Fruit fly (Drosophila melanogaster) whole organism, pupa: ENCODE data around the gene lgs.
A peak's percentile ranks its signal among the peaks of the same experiment; 100 is the strongest.

Source experiments
- CG10348 ChIP-seq: fragments of 200-800 bp; sonication (Bioruptor generic); IDR thresholded peaks from 2 replicates; pipeline ENCODE4 v1.3.6; 2022; ENCODE audit warnings: missing biosample characterization, missing genetic modification characterization
- CG12605 ChIP-seq: fragments of 200-800 bp; sonication (Bioruptor generic); IDR thresholded peaks from 2 replicates; pipeline ENCODE4 v1.3.6; 2022; ENCODE audit warnings: missing biosample characterization, missing genetic modification characterization
- CG13204 ChIP-seq: fragments of 200-800 bp; sonication (Bioruptor generic); optimal IDR thresholded peaks from 2 replicates; lab custom pipeline; 2018; ENCODE audit warnings: missing biosample characterization, mild to moderate bottlenecking, missing genetic modification characterization, moderate library complexity
- CG14655 ChIP-seq: fragments of 200-800 bp; sonication (Bioruptor generic); optimal IDR thresholded peaks from 3 replicates; lab custom pipeline; 2017; ENCODE audit warnings: mild to moderate bottlenecking, missing biosample characterization, missing genetic modification reagents, missing genetic modification characterization
- CG15710 ChIP-seq: fragments of 200-800 bp; sonication (Bioruptor generic); optimal IDR thresholded peaks from 2 replicates; lab custom pipeline; 2018; ENCODE audit warnings: missing biosample characterization, mild to moderate bottlenecking, missing genetic modification characterization, moderate library complexity
- CG17806 ChIP-seq: fragments of 200-800 bp; sonication (Bioruptor generic); optimal IDR thresholded peaks from 2 replicates; lab custom pipeline; 2018; ENCODE audit warnings: missing biosample characterization, mild to moderate bottlenecking, missing genetic modification characterization, moderate library complexity
- CG32121 ChIP-seq: fragments of 200-800 bp; sonication (Bioruptor generic); IDR thresholded peaks from 2 replicates; pipeline ENCODE4 v1.3.6; 2022; ENCODE audit warnings: missing biosample characterization, missing genetic modification characterization
- CG34367 ChIP-seq: fragments of 200-800 bp; sonication (Bioruptor generic); optimal IDR thresholded peaks from 2 replicates; lab custom pipeline; 2018; ENCODE audit warnings: missing biosample characterization, mild to moderate bottlenecking, missing genetic modification characterization
- CG4496 ChIP-seq: fragments of 200-800 bp; sonication (Bioruptor generic); IDR thresholded peaks from 3 replicates; pipeline ENCODE4 v1.3.6; 2022; ENCODE audit warnings: missing biosample characterization, missing genetic modification characterization
- CG8159 ChIP-seq: fragments of 200-800 bp; sonication (Bioruptor generic); optimal IDR thresholded peaks from 3 replicates; lab custom pipeline; 2018; ENCODE audit warnings: missing biosample characterization, mild to moderate bottlenecking, missing genetic modification characterization, moderate library complexity
- CG8301 ChIP-seq: fragments of 200-800 bp; sonication (Bioruptor generic); optimal IDR thresholded peaks from 2 replicates; lab custom pipeline; 2018; ENCODE audit warnings: missing biosample characterization, mild to moderate bottlenecking, missing genetic modification characterization
- CG9948 ChIP-seq: fragments of 200-800 bp; sonication (Bioruptor generic); optimal IDR thresholded peaks from 2 replicates; lab custom pipeline; 2018; ENCODE audit warnings: missing biosample characterization, mild to moderate bottlenecking, missing genetic modification characterization, moderate library complexity
- D1 ChIP-seq: fragments of 200-800 bp; sonication (Bioruptor generic); optimal IDR thresholded peaks from 2 replicates; lab custom pipeline; 2018; ENCODE audit warnings: missing biosample characterization, mild to moderate bottlenecking, missing genetic modification characterization, moderate library complexity
- EcR ChIP-seq: fragments of 200-800 bp; sonication (Bioruptor generic); optimal IDR thresholded peaks from 3 replicates; lab custom pipeline; 2019; ENCODE audit warnings: missing biosample characterization, missing genetic modification characterization, mild to moderate bottlenecking, moderate library complexity, missing genetic modification reagents
- Ets98B ChIP-seq: fragments of 200-800 bp; sonication (Bioruptor generic); IDR thresholded peaks from 2 replicates; pipeline ENCODE4 v1.3.6; 2022; ENCODE audit warnings: missing biosample characterization, missing genetic modification characterization
- Pif1A ChIP-seq: fragments of 200-800 bp; sonication (Bioruptor generic); optimal IDR thresholded peaks from 3 replicates; lab custom pipeline; 2016; ENCODE audit warnings: missing biosample characterization, missing genetic modification characterization
- Pif1B ChIP-seq: fragments of 200-800 bp; sonication (Bioruptor generic); optimal IDR thresholded peaks from 3 replicates; lab custom pipeline; 2016; ENCODE audit warnings: missing biosample characterization, missing genetic modification characterization
- Snoo ChIP-seq: fragments of 200-800 bp; sonication (Bioruptor generic); optimal IDR thresholded peaks from 3 replicates; lab custom pipeline; 2017; ENCODE audit warnings: missing biosample characterization, mild to moderate bottlenecking, missing genetic modification characterization, inconsistent platforms
- fd96Ca ChIP-seq: fragments of 200-800 bp; sonication (Bioruptor generic); IDR thresholded peaks from 3 replicates; pipeline ENCODE4 v1.3.6; 2022; ENCODE audit warnings: missing biosample characterization, missing genetic modification characterization
- gl ChIP-seq: fragments of 200-800 bp; sonication (Bioruptor generic); optimal IDR thresholded peaks from 2 replicates; lab custom pipeline; 2018; ENCODE audit warnings: missing biosample characterization, mild to moderate bottlenecking, missing genetic modification characterization
- rn ChIP-seq: fragments of 200-800 bp; sonication (Bioruptor generic); IDR thresholded peaks from 2 replicates; pipeline ENCODE4 v1.3.6; 2022; ENCODE audit warnings: missing biosample characterization, missing genetic modification characterization

lgs gene

dm6 chr4:443592-444257, at the start of gene lgs:
Gene lgs (minus strand): TSS chr4:443911.
- no peak for TF ChIP-seq fd96Ca (GFP tag; lab: Robert Waterston, UW)
- TF ChIP-seq CG13204 (GFP tag; lab: Kevin White, UChicago), result no peak
- no peak for TF ChIP-seq Pif1A (GFP tag; lab: Kevin White, UChicago)
- TF ChIP-seq CG14655 (GFP tag; lab: Kevin White, UChicago), result no peak
- no peak for TF ChIP-seq CG8159 (tag; lab: Kevin White, UChicago)
- TF ChIP-seq CG10348 (GFP tag; lab: Robert Waterston, UW), result no peak
- TF ChIP-seq CG15710 (tag; lab: Kevin White, UChicago), result no peak
- TF ChIP-seq CG12605 (GFP tag; lab: Robert Waterston, UW), result no peak
- no peak for TF ChIP-seq CG9948
- no peak for TF ChIP-seq gl
- no peak for TF ChIP-seq CG34367 (tag; lab: Kevin White, UChicago)
- TF ChIP-seq EcR, result no peak
- no peak for TF ChIP-seq rn (GFP tag; lab: Robert Waterston, UW)
- TF ChIP-seq Ets98B (GFP tag; lab: Robert Waterston, UW), result no peak
- no peak for TF ChIP-seq CG17806 (tag; lab: Kevin White, UChicago)
- no peak for TF ChIP-seq D1 (tag; lab: Kevin White, UChicago)
- no peak for TF ChIP-seq CG32121 (GFP tag; lab: Robert Waterston, UW)
- TF ChIP-seq CG8301 (tag; lab: Kevin White, UChicago), result no peak
- TF ChIP-seq, all 21 proteins: peak for 0

dm6 chr4:492597-492996, 48.9 kb upstream of the lgs start:
- TF ChIP-seq Snoo (tag; lab: Kevin White, UChicago) (no peak), Pif1B (no peak), EcR (no peak), Ets98B (GFP tag; lab: Robert Waterston, UW) (no peak), CG15710 (tag; lab: Kevin White, UChicago) (no peak), gl (no peak), rn (GFP tag; lab: Robert Waterston, UW) (no peak), CG17806 (tag; lab: Kevin White, UChicago) (no peak), CG10348 (GFP tag; lab: Robert Waterston, UW) (no peak), Pif1A (GFP tag; lab: Kevin White, UChicago) (no peak), D1 (tag; lab: Kevin White, UChicago) (no peak), CG32121 (GFP tag; lab: Robert Waterston, UW) (no peak), CG13204 (GFP tag; lab: Kevin White, UChicago) (no peak), CG8159 (tag; lab: Kevin White, UChicago) (no peak)

- TF ChIP-seq CG4496 (GFP tag; lab: Robert Waterston, UW) (no peak), D1 (tag; lab: Kevin White, UChicago) (no peak), CG9948 (no peak), CG8159 (tag; lab: Kevin White, UChicago) (no peak), Pif1B (no peak), CG15710 (tag; lab: Kevin White, UChicago) (no peak), CG13204 (GFP tag; lab: Kevin White, UChicago) (no peak), CG10348 (GFP tag; lab: Robert Waterston, UW) (no peak)
Observed at dm6 chr4:490760-491317, 47.1 kb upstream of the lgs start.

- TF ChIP-seq Pif1B (no peak), CG14655 (GFP tag; lab: Kevin White, UChicago) (no peak), fd96Ca (GFP tag; lab: Robert Waterston, UW) (no peak), rn (GFP tag; lab: Robert Waterston, UW) (no peak), D1 (tag; lab: Kevin White, UChicago) (peak; percentile 47)
Observed at dm6 chr4:490111-490510, 46.4 kb upstream of the lgs start.

- TF ChIP-seq Snoo (tag; lab: Kevin White, UChicago), result no peak
- no peak for TF ChIP-seq CG34367 (tag; lab: Kevin White, UChicago)
- TF ChIP-seq Pif1A (GFP tag; lab: Kevin White, UChicago), result no peak
- TF ChIP-seq EcR, result no peak
- TF ChIP-seq CG14655 (GFP tag; lab: Kevin White, UChicago), result no peak
- TF ChIP-seq CG8301 (tag; lab: Kevin White, UChicago), result no peak
- TF ChIP-seq CG9948, result no peak
- TF ChIP-seq CG15710 (tag; lab: Kevin White, UChicago), result no peak
Observed at dm6 chr4:489561-489881, 45.8 kb upstream of the lgs start.

- TF ChIP-seq Pif1A (GFP tag; lab: Kevin White, UChicago) (peak; percentile 61), CG8159 (tag; lab: Kevin White, UChicago) (peak; percentile 59), Pif1B (peak; percentile 40), CG34367 (tag; lab: Kevin White, UChicago) (peak; percentile 29), gl (peak; percentile 9), CG8301 (tag; lab: Kevin White, UChicago) (no peak), CG14655 (GFP tag; lab: Kevin White, UChicago) (peak; percentile 21), EcR (no peak), CG12605 (GFP tag; lab: Robert Waterston, UW) (no peak), CG10348 (GFP tag; lab: Robert Waterston, UW) (no peak), CG17806 (tag; lab: Kevin White, UChicago) (peak; percentile 25), Snoo (tag; lab: Kevin White, UChicago) (peak; percentile 25), CG15710 (tag; lab: Kevin White, UChicago) (peak; percentile 55), CG9948 (peak; percentile 21), rn (GFP tag; lab: Robert Waterston, UW) (no peak)
Observed at dm6 chr4:488828-489560, 45.3 kb upstream of the lgs start, which contains the start of gene Asator. Gene Asator (minus strand): TSS chr4:488994.
